Fruit fly (Drosophila melanogaster) whole organism, wandering third instar larva: ENCODE data around the gene CG14717.
A peak's percentile ranks its signal among the peaks of the same experiment; 100 is the strongest.

Experiments used
- CrebA ChIP-seq: fragments of 200-800 bp; sonication (Bioruptor generic); optimal IDR thresholded peaks from 2 replicates; lab custom pipeline; 2016; ENCODE audit warnings: missing biosample characterization, mild to moderate bottlenecking, missing genetic modification characterization, borderline replicate concordance
- GATAd ChIP-seq: sonication (Bioruptor generic); optimal IDR thresholded peaks from 2 replicates; lab custom pipeline; 2016; ENCODE audit warnings: missing biosample characterization, missing genetic modification characterization
- Hr78 ChIP-seq: fragments of >200 bp; optimal IDR thresholded peaks from 2 replicates; lab custom pipeline; 2017; ENCODE audit warnings: missing biosample characterization, missing genetic modification characterization
- brk ChIP-seq: fragments of 200-800 bp; sonication (Bioruptor generic); optimal IDR thresholded peaks from 2 replicates; lab custom pipeline; 2016; ENCODE audit warnings: missing biosample characterization, mild to moderate bottlenecking, missing genetic modification characterization
- h ChIP-seq: fragments of 200-800 bp; sonication (Bioruptor generic); optimal IDR thresholded peaks from 3 replicates; lab custom pipeline; 2016; ENCODE audit warnings: missing biosample characterization, mild to moderate bottlenecking, missing genetic modification characterization
- jim ChIP-seq: fragments of 175-275, 200-325 bp; sonication (Bioruptor generic); optimal IDR thresholded peaks from 2 replicates; lab custom pipeline; 2016; ENCODE audit warnings: missing biosample characterization, mild to moderate bottlenecking, missing genetic modification characterization
- pan ChIP-seq: fragments of >200 bp; optimal IDR thresholded peaks from 2 replicates; lab custom pipeline; 2017
- psq ChIP-seq: fragments of 200-800 bp; sonication (Bioruptor generic); optimal IDR thresholded peaks from 3 replicates; lab custom pipeline; 2017; ENCODE audit warnings: missing biosample characterization, mild to moderate bottlenecking, missing genetic modification characterization, moderate library complexity
- rgr ChIP-seq: fragments of 200-800 bp; sonication (Bioruptor generic); optimal IDR thresholded peaks from 3 replicates; lab custom pipeline; 2016; ENCODE audit warnings: missing biosample characterization, mild to moderate bottlenecking, missing genetic modification characterization
- tai ChIP-seq: sonication (Bioruptor generic); optimal IDR thresholded peaks from 2 replicates; lab custom pipeline; 2016; ENCODE audit warnings: missing biosample characterization, missing genetic modification characterization
- woc ChIP-seq: sonication (Bioruptor generic); optimal IDR thresholded peaks from 2 replicates; lab custom pipeline; 2016; ENCODE audit warnings: missing biosample characterization, mild to moderate bottlenecking, missing genetic modification characterization

dm6 chr3R:11689900-11690299 is 6.4 kb upstream of the CG14717 start, which contains the start of gene CG6908:
- TF ChIP-seq GATAd (GFP tag; lab: Kevin White, UChicago) (no peak), Hr78 (GFP tag; lab: Kevin White, UChicago) (no peak), pan (no peak), woc (GFP tag; lab: Kevin White, UChicago) (no peak), CrebA (GFP tag; lab: Kevin White, UChicago) (no peak), jim (GFP tag; lab: Kevin White, UChicago) (no peak), rgr (GFP tag; lab: Kevin White, UChicago) (no peak), brk (GFP tag; lab: Kevin White, UChicago) (peak; percentile 39), psq (GFP tag; lab: Kevin White, UChicago) (no peak), h (GFP tag; lab: Kevin White, UChicago) (peak; percentile 7), tai (GFP tag; lab: Kevin White, UChicago) (no peak)
